Fruit fly (Drosophila melanogaster) whole organism, embryonic: ENCODE results near the gene CG6607.

ENCODE experiments used
- Ada2b ChIP-seq: fragments of 200-800 bp; sonication (Bioruptor generic); IDR thresholded peaks from 2 replicates; pipeline ENCODE4 v1.3.6; 2022; ENCODE audit warnings: missing biosample characterization, missing genetic modification characterization
- Blimp-1 ChIP-seq: fragments of 200-800 bp; sonication (Bioruptor generic); optimal IDR thresholded peaks from 3 replicates; lab custom pipeline; 2018; ENCODE audit warnings: missing biosample characterization, missing genetic modification characterization, mild to moderate bottlenecking, moderate library complexity, missing genetic modification reagents
- CG10267 ChIP-seq: fragments of 200-800 bp; sonication (Bioruptor generic); optimal IDR thresholded peaks from 2 replicates; lab custom pipeline; 2018; ENCODE audit warnings: missing biosample characterization, mild to moderate bottlenecking, missing genetic modification characterization, moderate library complexity
- CG11093 ChIP-seq: fragments of 200-800 bp; sonication (Bioruptor generic); IDR thresholded peaks from 3 replicates; pipeline ENCODE4 v1.3.6; 2022; ENCODE audit warnings: missing biosample characterization, missing genetic modification characterization
- CG11723 ChIP-seq: fragments of 200-800 bp; sonication (Bioruptor generic); optimal IDR thresholded peaks from 2 replicates; lab custom pipeline; 2017; ENCODE audit warnings: missing biosample characterization, mild to moderate bottlenecking, missing genetic modification characterization
- CG12391 ChIP-seq: fragments of 200-800 bp; sonication (Bioruptor generic); optimal IDR thresholded peaks from 3 replicates; lab custom pipeline; 2018; ENCODE audit warnings: missing biosample characterization, mild to moderate bottlenecking, missing genetic modification characterization, moderate library complexity
- CG16779 ChIP-seq: fragments of 200-800 bp; sonication (Bioruptor generic); IDR thresholded peaks from 2 replicates; pipeline ENCODE4 v1.3.6; 2022; ENCODE audit warnings: missing biosample characterization, missing genetic modification characterization
- CG17359 ChIP-seq: fragments of 200-800 bp; sonication (Bioruptor generic); optimal IDR thresholded peaks from 3 replicates; lab custom pipeline; 2018; ENCODE audit warnings: missing biosample characterization, mild to moderate bottlenecking, missing genetic modification characterization, moderate library complexity
- CG17385 ChIP-seq: fragments of 200-800 bp; sonication (Bioruptor generic); optimal IDR thresholded peaks from 3 replicates; lab custom pipeline; 2018; ENCODE audit warnings: missing biosample characterization, mild to moderate bottlenecking, missing genetic modification characterization
- CG17912 ChIP-seq: fragments of 200-800 bp; sonication (Bioruptor generic); optimal IDR thresholded peaks from 2 replicates; lab custom pipeline; 2018; ENCODE audit warnings: missing biosample characterization, mild to moderate bottlenecking, missing genetic modification characterization
- CG18476 ChIP-seq: fragments of 200-800 bp; sonication (Bioruptor generic); optimal IDR thresholded peaks from 2 replicates; lab custom pipeline; 2016; ENCODE audit warnings: missing biosample characterization, mild to moderate bottlenecking, missing genetic modification characterization
- CG31365 ChIP-seq: fragments of 200-800 bp; sonication (Bioruptor generic); optimal IDR thresholded peaks from 2 replicates; lab custom pipeline; 2018; ENCODE audit warnings: missing biosample characterization, mild to moderate bottlenecking, missing genetic modification characterization
- CG31441 ChIP-seq: fragments of 200-800 bp; sonication (Bioruptor generic); IDR thresholded peaks from 2 replicates; pipeline ENCODE4 v1.3.6; 2022; ENCODE audit warnings: missing biosample characterization, missing genetic modification characterization
- CG32532 ChIP-seq: fragments of 200-800 bp; sonication (Bioruptor generic); IDR thresholded peaks from 2 replicates; pipeline ENCODE4 v1.3.6; 2022; ENCODE audit warnings: missing biosample characterization, missing genetic modification characterization
- CG32772 ChIP-seq: fragments of 200-800 bp; sonication (Bioruptor generic); IDR thresholded peaks from 2 replicates; pipeline ENCODE4 v1.3.6; 2022; ENCODE audit warnings: missing biosample characterization, missing genetic modification characterization
- CG3847 ChIP-seq: fragments of 200-800 bp; sonication (Bioruptor generic); IDR thresholded peaks from 2 replicates; pipeline ENCODE4 v1.3.6; 2022; ENCODE audit warnings: missing biosample characterization, missing genetic modification characterization
- CG6765 ChIP-seq: fragments of 200-800 bp; sonication (Bioruptor generic); optimal IDR thresholded peaks from 3 replicates; lab custom pipeline; 2017; ENCODE audit warnings: missing biosample characterization, mild to moderate bottlenecking, missing genetic modification characterization
- CG7357 ChIP-seq: fragments of 200-800 bp; sonication (Bioruptor generic); IDR thresholded peaks from 3 replicates; pipeline ENCODE4 v1.3.6; 2022; ENCODE audit warnings: missing biosample characterization, missing genetic modification characterization
- CG7372 ChIP-seq: fragments of 200-800 bp; sonication (Bioruptor generic); IDR thresholded peaks from 2 replicates; pipeline ENCODE4 v1.3.6; 2022; ENCODE audit warnings: missing biosample characterization, missing genetic modification characterization
- CG8290 ChIP-seq, 3 experiments: fragments of 200-800 bp; sonication (Bioruptor generic); optimal IDR thresholded peaks; 2 replicates each; lab custom pipeline; 2016 to 2019; ENCODE audit warnings: missing biosample characterization in 3 of 3, missing genetic modification characterization in 3 of 3, mild to moderate bottlenecking in 2 of 3, moderate library complexity in 1 of 3
- Dip3 ChIP-seq: fragments of 200-800 bp; sonication (Bioruptor generic); optimal IDR thresholded peaks from 3 replicates; lab custom pipeline; 2016; ENCODE audit warnings: missing biosample characterization, missing genetic modification characterization
- Gsc ChIP-seq: fragments of 200-800 bp; sonication (Bioruptor generic); IDR thresholded peaks from 2 replicates; pipeline ENCODE4 v1.3.6; 2022; ENCODE audit warnings: missing biosample characterization, missing genetic modification characterization
- HLH3B ChIP-seq: fragments of 200-800 bp; sonication (Bioruptor generic); IDR thresholded peaks from 2 replicates; pipeline ENCODE4 v1.3.6; 2022; ENCODE audit warnings: missing biosample characterization, missing genetic modification characterization
- Hmx ChIP-seq: fragments of 200-800 bp; sonication (Bioruptor generic); optimal IDR thresholded peaks from 2 replicates; lab custom pipeline; 2016; ENCODE audit warnings: missing biosample characterization, missing genetic modification characterization
- Hsf ChIP-seq: fragments of 200-800 bp; sonication (Bioruptor generic); optimal IDR thresholded peaks from 3 replicates; lab custom pipeline; 2016; ENCODE audit warnings: missing biosample characterization, missing genetic modification characterization
- Lhr ChIP-seq: fragments of 200-800 bp; sonication (Bioruptor generic); optimal IDR thresholded peaks from 3 replicates; lab custom pipeline; 2017; ENCODE audit warnings: mild to moderate bottlenecking, missing biosample characterization, missing genetic modification reagents, missing genetic modification characterization
- Lim3 ChIP-seq: fragments of 200-800 bp; sonication (Bioruptor generic); IDR thresholded peaks from 2 replicates; pipeline ENCODE4 v1.3.6; 2022; ENCODE audit warnings: missing biosample characterization, missing genetic modification characterization
- Lpt ChIP-seq: fragments of >200 bp; optimal IDR thresholded peaks from 2 replicates; lab custom pipeline; 2018; ENCODE audit warnings: missing biosample characterization, missing genetic modification characterization
- Myb ChIP-seq: fragments of 200-800 bp; sonication (Bioruptor generic); optimal IDR thresholded peaks from 2 replicates; lab custom pipeline; 2016; ENCODE audit warnings: missing biosample characterization, missing genetic modification characterization
- NC2α ChIP-seq: fragments of 200-800 bp; sonication (Bioruptor generic); optimal IDR thresholded peaks from 2 replicates; lab custom pipeline; 2016; ENCODE audit warnings: missing biosample characterization, missing genetic modification characterization
- Nf-YA ChIP-seq: fragments of 200-800 bp; sonication (Bioruptor generic); IDR thresholded peaks from 2 replicates; pipeline ENCODE4 v1.3.6; 2022; ENCODE audit warnings: missing biosample characterization, missing genetic modification characterization
- Stat92E ChIP-seq, 3 experiments: fragments of >200 bp in 2 of 3; fragments of 200-800 bp in 1 of 3; sonication (Bioruptor generic) in 1 of 3; optimal IDR thresholded peaks; 2 replicates each; lab custom pipeline; 2017 to 2019; ENCODE audit warnings: missing biosample characterization in 3 of 3, missing genetic modification characterization in 3 of 3, mild to moderate bottlenecking in 1 of 3, moderate library complexity in 1 of 3
- Xbp1 ChIP-seq: fragments of 200-800 bp; sonication (Bioruptor generic); optimal IDR thresholded peaks from 3 replicates; lab custom pipeline; 2016; ENCODE audit warnings: missing biosample characterization, mild to moderate bottlenecking, missing genetic modification characterization
- al ChIP-seq: fragments of 200-800 bp; sonication (Bioruptor generic); IDR thresholded peaks from 2 replicates; pipeline ENCODE4 v1.3.6; 2022; ENCODE audit warnings: missing biosample characterization, missing genetic modification characterization
- bab2 ChIP-seq: fragments of 200-800 bp; sonication (Bioruptor generic); optimal IDR thresholded peaks from 2 replicates; lab custom pipeline; 2016; ENCODE audit warnings: missing biosample characterization, missing genetic modification characterization
- btn ChIP-seq: fragments of 200-800 bp; sonication (Bioruptor generic); optimal IDR thresholded peaks from 2 replicates; lab custom pipeline; 2016; ENCODE audit warnings: missing biosample characterization, missing genetic modification characterization
- cad ChIP-seq: fragments of >200 bp; optimal IDR thresholded peaks from 2 replicates; lab custom pipeline; 2017; ENCODE audit warnings: missing biosample characterization, missing genetic modification characterization
- ci ChIP-seq: fragments of 200-800 bp; sonication (Bioruptor generic); IDR thresholded peaks from 3 replicates; pipeline ENCODE4 v1.3.6; 2022; ENCODE audit warnings: missing biosample characterization, missing genetic modification characterization
- esg ChIP-seq: fragments of 200-800 bp; sonication (Bioruptor generic); conservative IDR thresholded peaks from 2 replicates; pipeline ENCODE4 v1.3.6; 2022; ENCODE audit warnings: missing biosample characterization, missing genetic modification characterization
- fd96Cb ChIP-seq: fragments of 200-800 bp; sonication (Bioruptor generic); optimal IDR thresholded peaks from 2 replicates; lab custom pipeline; 2018; ENCODE audit warnings: missing biosample characterization, mild to moderate bottlenecking, missing genetic modification characterization, moderate library complexity
- grn ChIP-seq: fragments of 200-800 bp; sonication (Bioruptor generic); optimal IDR thresholded peaks from 3 replicates; lab custom pipeline; 2017; ENCODE audit warnings: missing biosample characterization, missing genetic modification characterization
- mirr ChIP-seq: fragments of 200-800 bp; sonication (Bioruptor generic); optimal IDR thresholded peaks from 3 replicates; lab custom pipeline; 2018; ENCODE audit warnings: missing biosample characterization, mild to moderate bottlenecking, missing genetic modification characterization
- nerfin-1 ChIP-seq: fragments of 200-800 bp; sonication (Bioruptor generic); optimal IDR thresholded peaks from 3 replicates; lab custom pipeline; 2019; ENCODE audit warnings: missing biosample characterization, mild to moderate bottlenecking, missing genetic modification characterization, moderate library complexity
- row ChIP-seq: fragments of 200-800 bp; sonication (Bioruptor generic); IDR thresholded peaks from 3 replicates; pipeline ENCODE4 v1.3.6; 2022; ENCODE audit warnings: missing biosample characterization, missing genetic modification characterization
- scrt ChIP-seq: fragments of 200-800 bp; sonication (Bioruptor generic); optimal IDR thresholded peaks from 2 replicates; lab custom pipeline; 2018; ENCODE audit warnings: missing biosample characterization, mild to moderate bottlenecking, missing genetic modification characterization, moderate library complexity
- sob ChIP-seq: fragments of 200-800 bp; sonication (Bioruptor generic); IDR thresholded peaks from 2 replicates; pipeline ENCODE4 v1.3.6; 2022; ENCODE audit warnings: missing biosample characterization, missing genetic modification characterization
- sqz ChIP-seq: fragments of 200-800 bp; sonication (Bioruptor generic); optimal IDR thresholded peaks from 3 replicates; lab custom pipeline; 2018; ENCODE audit warnings: missing biosample characterization, mild to moderate bottlenecking, missing genetic modification characterization
- tap ChIP-seq: fragments of 200-800 bp; optimal IDR thresholded peaks from 3 replicates; lab custom pipeline; 2019; ENCODE audit warnings: missing biosample characterization, mild to moderate bottlenecking, missing genetic modification characterization, moderate library complexity
- tna ChIP-seq: fragments of 200-800 bp; sonication (Bioruptor generic); IDR thresholded peaks from 2 replicates; pipeline ENCODE4 v1.3.6; 2022; ENCODE audit warnings: missing biosample characterization, missing genetic modification characterization; ENCODE audit not compliant: partially characterized antibody
- usp ChIP-seq: fragments of >200 bp; optimal IDR thresholded peaks from 2 replicates; lab custom pipeline; 2017; ENCODE audit warnings: missing biosample characterization, missing genetic modification characterization
- wek ChIP-seq: fragments of 200-800 bp; sonication (Bioruptor generic); optimal IDR thresholded peaks from 3 replicates; lab custom pipeline; 2018; ENCODE audit warnings: missing biosample characterization, mild to moderate bottlenecking, missing genetic modification characterization, moderate library complexity
- wor ChIP-seq: fragments of 200-800 bp; sonication (Bioruptor generic); IDR thresholded peaks from 2 replicates; pipeline ENCODE4 v1.3.6; 2022; ENCODE audit warnings: missing biosample characterization, missing genetic modification characterization

The CG6607 gene

DNA sequence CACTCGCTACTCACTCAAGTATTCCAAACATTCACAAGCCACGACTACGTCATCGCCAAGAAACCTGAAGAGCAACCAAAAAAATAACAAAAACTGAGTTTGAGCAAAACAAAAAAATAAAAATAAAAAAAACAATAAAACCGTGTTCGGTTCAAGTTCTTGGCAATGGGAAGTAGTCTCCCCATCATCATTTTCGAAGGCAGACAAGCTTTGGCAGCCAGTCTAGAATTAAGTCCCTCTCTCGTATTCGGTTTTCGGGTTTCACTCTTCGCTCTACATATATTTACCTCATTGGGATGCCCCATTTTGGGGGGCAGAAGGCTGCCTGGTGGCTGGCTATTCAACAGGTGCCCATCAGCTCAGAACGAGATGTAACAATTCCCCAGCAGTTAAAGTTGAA lies 22.0 kb downstream of the CG6607 start (continued):
- TF ChIP-seq CG7357 (GFP tag; lab: Robert Waterston, UW) (no peak), CG31365 (no peak), CG32532 (peak; percentile 28; the same call in 1 of the 2 replicates), CG17385 (no peak), esg (GFP tag; lab: Robert Waterston, UW) (no peak), CG6765 (GFP tag; lab: Kevin White, UChicago) (no peak), CG11723 (GFP tag; lab: Kevin White, UChicago) (no peak), tap (no peak), sqz (GFP tag; lab: Kevin White, UChicago) (peak; percentile 15), CG3847 (no peak), btn (GFP tag; lab: Kevin White, UChicago) (no peak), CG31441 (GFP tag; lab: Robert Waterston, UW) (no peak), mirr (GFP tag; lab: Kevin White, UChicago) (peak; percentile 47), CG10267 (tag; lab: Kevin White, UChicago) (no peak), ci (GFP tag; lab: Robert Waterston, UW) (no peak), bab2 (GFP tag; lab: Kevin White, UChicago) (no peak), Nf-YA (no peak), CG8290 (GFP tag; optimal IDR thresholded peaks at IDR 0.05; lab: Kevin White, UChicago) (no peak), CG8290 (tag; optimal IDR thresholded peaks at IDR 0.05; lab: Kevin White, UChicago) (peak in 1 of 2 experiments; percentile 3), Hmx (GFP tag; lab: Kevin White, UChicago) (no peak), nerfin-1 (no peak), CG16779 (GFP tag; lab: Robert Waterston, UW) (no peak), CG12391 (tag; lab: Kevin White, UChicago) (no peak), grn (GFP tag; lab: Kevin White, UChicago) (no peak), wor (GFP tag; lab: Robert Waterston, UW) (no peak), Hsf (GFP tag; lab: Kevin White, UChicago) (no peak), fd96Cb (no peak), Lpt (GFP tag; lab: Kevin White, UChicago) (no peak), cad (GFP tag; lab: Kevin White, UChicago) (no peak), usp (GFP tag; lab: Kevin White, UChicago) (no peak), CG11093 (GFP tag; lab: Robert Waterston, UW) (no peak), CG18476 (no peak), Xbp1 (GFP tag; lab: Kevin White, UChicago) (no peak), CG32772 (GFP tag; lab: Robert Waterston, UW) (no peak), Myb (GFP tag; lab: Kevin White, UChicago) (no peak), CG7372 (GFP tag; lab: Robert Waterston, UW) (no peak), tna (GFP tag; lab: Robert Waterston, UW) (no peak), HLH3B (GFP tag; lab: Robert Waterston, UW) (no peak), Gsc (GFP tag; lab: Robert Waterston, UW) (no peak), CG17912 (GFP tag; lab: Kevin White, UChicago) (no peak), CG17359 (tag; lab: Kevin White, UChicago) (no peak), Blimp-1 (GFP tag; lab: Kevin White, UChicago) (no peak), sob (GFP tag; lab: Robert Waterston, UW) (no peak; the same call in 1 of the 2 replicates), Ada2b (no peak), NC2α (GFP tag; lab: Kevin White, UChicago) (no peak), Dip3 (GFP tag; lab: Kevin White, UChicago) (no peak), wek (GFP tag; lab: Kevin White, UChicago) (no peak), al (GFP tag; lab: Robert Waterston, UW) (no peak), scrt (GFP tag; lab: Kevin White, UChicago) (peak; percentile 95), row (GFP tag; lab: Robert Waterston, UW) (no peak), Lhr (GFP tag; lab: Kevin White, UChicago) (no peak), Stat92E (GFP tag; optimal IDR thresholded peaks at IDR 0.05; lab: Kevin White, UChicago) (no peak), Lim3 (no peak)
